Worm (Caenorhabditis elegans): Measurements from ENCODE around the gene F44E2.9.

DNA sequence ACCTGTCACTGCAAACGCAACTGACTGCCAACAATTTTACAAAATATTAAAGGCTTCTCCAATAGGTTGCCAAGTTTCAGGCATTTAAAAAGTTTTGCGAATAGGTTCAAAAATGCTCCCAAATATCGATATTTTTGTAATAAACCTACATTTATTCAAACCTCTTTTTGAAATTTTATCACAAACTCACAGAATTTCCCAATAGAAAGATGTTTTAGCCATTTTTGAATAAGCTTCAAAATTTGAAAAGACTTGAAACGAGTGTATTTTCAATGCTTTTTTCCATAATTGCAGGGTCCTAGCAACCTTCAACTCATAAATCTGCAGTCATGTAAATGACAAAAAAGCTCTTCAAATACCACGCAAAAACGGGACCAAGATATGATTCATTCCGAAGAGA lies 32.0 kb upstream of the F44E2.9 start:
- no peak for TF ChIP-seq fkh-10 (GFP tag; optimal IDR thresholded peaks at IDR 0.05)
- no peak for TF ChIP-seq elt-2 (tag; optimal IDR thresholded peaks at IDR 0.05)
- no peak for TF ChIP-seq C38D4.7 (GFP tag; optimal IDR thresholded peaks at IDR 0.05)
- TF ChIP-seq ahr-1 (tag; optimal IDR thresholded peaks at IDR 0.05): no peak

Measured in whole organism, late embryonic.